Worm (Caenorhabditis elegans) whole organism, early embryonic: ENCODE results near the gene C54F6.19.

Experiments
- B0310.2 ChIP-seq: sonication (generic microtip); optimal IDR thresholded peaks from 2 replicates; lab custom pipeline; 2016; ENCODE audit warnings: mild to moderate bottlenecking, missing genetic modification characterization, missing compliant biosample characterization
- aly-1 ChIP-seq: sonication (generic microtip); optimal IDR thresholded peaks from 2 replicates; lab custom pipeline; 2016; ENCODE audit warnings: missing genetic modification characterization, missing compliant biosample characterization
- ama-1 ChIP-seq: fragments of 150-350 bp; optimal IDR thresholded peaks from 2 replicates; lab custom pipeline; 2014
- ceh-13 ChIP-seq: fragments of 200-800 bp; sonication (Bioruptor generic); optimal IDR thresholded peaks from 2 replicates; lab custom pipeline; 2018; ENCODE audit warnings: mild to moderate bottlenecking, missing genetic modification characterization, missing compliant biosample characterization
- ets-7 ChIP-seq: sonication (generic microtip); optimal IDR thresholded peaks from 2 replicates; lab custom pipeline; 2016; ENCODE audit warnings: missing genotype, missing genetic modification characterization, missing compliant biosample characterization
- flt-1 ChIP-seq: fragments of 200-800 bp; sonication (Bioruptor generic); IDR thresholded peaks from 2 replicates; pipeline ENCODE4 v1.3.6; 2022; ENCODE audit warnings: missing genetic modification characterization, missing compliant biosample characterization
- scrt-1 ChIP-seq: fragments of 200-800 bp; sonication (Bioruptor generic); IDR thresholded peaks from 2 replicates; pipeline ENCODE4 v1.3.6; 2022; ENCODE audit warnings: missing genetic modification characterization, missing compliant biosample characterization
- sea-1 ChIP-seq: fragments of 200-800 bp; sonication (Bioruptor generic); conservative IDR thresholded peaks from 2 replicates; pipeline ENCODE4 v1.3.6; 2022; ENCODE audit warnings: missing genetic modification characterization, missing compliant biosample characterization
- tbx-11 ChIP-seq: fragments of 200-800 bp; sonication (Bioruptor generic); IDR thresholded peaks from 2 replicates; pipeline ENCODE4 v1.3.6; 2022; ENCODE audit warnings: missing genetic modification characterization, missing compliant biosample characterization
- tbx-37 ChIP-seq: fragments of 200-800 bp; sonication (Bioruptor generic); conservative IDR thresholded peaks from 2 replicates; pipeline ENCODE4 v1.3.6; 2022; ENCODE audit warnings: missing genetic modification reagents, missing genetic modification characterization, missing compliant biosample characterization
- tra-4 ChIP-seq: sonication (generic microtip); optimal IDR thresholded peaks from 2 replicates; lab custom pipeline; 2017; ENCODE audit warnings: missing genetic modification characterization, missing compliant biosample characterization

DNA sequence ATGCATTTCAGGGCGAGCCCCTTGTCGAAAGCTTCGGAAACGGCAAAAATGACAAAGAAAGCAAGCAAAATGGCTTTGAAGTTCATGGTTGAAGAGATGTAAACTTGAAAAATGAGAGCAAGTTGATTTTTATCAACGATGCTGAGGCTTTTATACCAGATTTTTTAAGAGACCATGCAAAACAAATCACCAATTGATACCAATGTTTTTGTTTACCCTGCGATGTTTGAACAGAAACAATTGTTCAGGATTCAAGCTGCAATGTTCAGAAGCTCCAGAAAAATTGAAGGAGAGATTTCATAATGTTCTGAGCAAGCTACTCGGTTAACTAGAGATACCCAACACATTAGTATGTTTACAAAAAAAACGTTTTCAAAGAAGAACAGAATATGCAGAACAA is 23.0 kb upstream of the C54F6.19 start, which contains the start of gene C54F6.15:
- no peak for TF ChIP-seq ama-1 (lab: Kevin White, UChicago)
- no peak for TF ChIP-seq sea-1
- no peak for TF ChIP-seq flt-1 (GFP tag; lab: Robert Waterston, UW)
- no peak for TF ChIP-seq ceh-13
- TF ChIP-seq tbx-37 (GFP tag; lab: Robert Waterston, UW): no peak
- no peak for TF ChIP-seq B0310.2 (tag; lab: Kevin White, UChicago)
- no peak for TF ChIP-seq tra-4 (tag; lab: Kevin White, UChicago)
- TF ChIP-seq scrt-1 (GFP tag; lab: Robert Waterston, UW): no peak
- no peak for TF ChIP-seq aly-1 (tag; lab: Kevin White, UChicago)
- no peak for TF ChIP-seq tbx-11 (GFP tag; lab: Robert Waterston, UW)
- no peak for TF ChIP-seq ets-7
